Worm (Caenorhabditis elegans) whole organism, L3 larva: ENCODE results near the gene C38C6.3.

Source experiments
- ama-1 ChIP-seq: fragments of 150-350 bp; optimal IDR thresholded peaks from 2 replicates; lab custom pipeline; 2018
- nhr-77 ChIP-seq: fragments of 150-350 bp; optimal IDR thresholded peaks from 2 replicates; lab custom pipeline; 2014; ENCODE audit warnings: missing biosample characterization, missing genetic modification characterization

- TF ChIP-seq nhr-77 = no peak
- TF ChIP-seq ama-1 (lab: Kevin White, UChicago) = no peak
Measured at ce11 chrII:14635179-14635578, 2.3 kb downstream of the C38C6.3 start.
